Worm (Caenorhabditis elegans): Measurements from ENCODE around the gene ZC239.22.

The ZC239.22 gene

DNA sequence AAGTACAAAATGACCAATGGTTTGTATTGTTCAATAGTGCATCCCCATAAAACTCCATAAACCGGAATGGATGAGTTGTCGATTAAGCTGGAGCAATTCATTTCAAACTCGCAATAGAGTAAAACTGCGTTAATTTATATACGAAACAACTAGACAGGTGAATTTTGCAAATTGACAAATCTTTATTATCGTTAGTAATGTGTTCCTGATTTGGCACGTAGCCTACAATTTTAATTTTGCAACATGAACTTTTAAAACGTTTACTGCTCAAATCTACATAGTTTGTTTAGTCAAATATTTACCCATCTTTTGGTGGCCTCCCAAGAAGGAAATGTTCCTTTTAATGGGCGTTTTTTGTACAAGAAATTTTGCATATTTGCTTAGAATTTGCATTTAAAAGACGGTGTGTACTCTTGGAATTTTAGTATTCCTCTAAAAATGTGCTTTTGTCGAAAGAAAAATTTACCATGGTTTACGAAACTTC lies 16.5 kb upstream of the ZC239.22 start, which contains the start of the genes srz-67 and C17F4.11:
Gene srz-67 (minus strand): TSS at position 101 of the 484 bp plus-strand sequence.
Gene C17F4.11 (plus strand): TSS at position 434 of the 484 bp plus-strand sequence.
- TF ChIP-seq lin-39 (tag; optimal IDR thresholded peaks at IDR 0.05) (no peak), unc-62 (GFP tag; optimal IDR thresholded peaks at IDR 0.05) (no peak), eor-1 (tag; optimal IDR thresholded peaks at IDR 0.05) (no peak), ceh-9 (tag; optimal IDR thresholded peaks at IDR 0.05) (no peak), fos-1 (tag; optimal IDR thresholded peaks at IDR 0.05) (no peak), daf-12 (tag; optimal IDR thresholded peaks at IDR 0.05) (no peak), nhr-23 (tag; optimal IDR thresholded peaks at IDR 0.05) (no peak), nhr-25 (tag; optimal IDR thresholded peaks at IDR 0.05) (no peak), lsy-12 (tag; optimal IDR thresholded peaks at IDR 0.05) (no peak), fkh-2 (tag; optimal IDR thresholded peaks at IDR 0.05) (no peak), aly-2 (tag; optimal IDR thresholded peaks at IDR 0.05) (no peak), ztf-11 (tag; optimal IDR thresholded peaks at IDR 0.05) (no peak)

DNA sequence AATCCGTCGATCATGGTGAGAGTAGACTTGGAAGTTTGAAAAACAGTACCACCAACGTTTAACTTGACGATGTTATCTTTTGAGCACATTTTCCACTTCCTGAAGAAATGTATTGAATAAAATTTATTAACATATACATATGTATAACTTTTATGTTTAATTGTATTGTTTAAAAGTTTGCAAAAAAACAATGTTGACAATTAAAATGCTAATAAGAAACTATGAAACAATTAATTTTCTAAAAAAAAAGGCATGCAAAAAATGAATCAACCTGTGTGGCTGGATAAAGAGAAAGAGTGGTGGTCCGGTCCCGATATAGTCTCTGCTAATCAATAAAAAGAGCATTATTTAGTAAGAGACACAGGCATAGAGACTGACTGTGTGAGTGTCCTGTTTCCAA lies 14.1 kb upstream of the ZC239.22 start, which contains the start of gene C17F4.8:
Gene C17F4.8 (minus strand): TSS at position 101 of the 400 bp plus-strand sequence.
- TF ChIP-seq ama-1 (optimal IDR thresholded peaks at IDR 0.05) = no peak
- no peak for TF ChIP-seq zag-1 (tag; optimal IDR thresholded peaks at IDR 0.05)
- TF ChIP-seq nhr-43 (tag; optimal IDR thresholded peaks at IDR 0.05; ENCODE audit: poor library complexity, severe bottlenecking) = no peak

DNA sequence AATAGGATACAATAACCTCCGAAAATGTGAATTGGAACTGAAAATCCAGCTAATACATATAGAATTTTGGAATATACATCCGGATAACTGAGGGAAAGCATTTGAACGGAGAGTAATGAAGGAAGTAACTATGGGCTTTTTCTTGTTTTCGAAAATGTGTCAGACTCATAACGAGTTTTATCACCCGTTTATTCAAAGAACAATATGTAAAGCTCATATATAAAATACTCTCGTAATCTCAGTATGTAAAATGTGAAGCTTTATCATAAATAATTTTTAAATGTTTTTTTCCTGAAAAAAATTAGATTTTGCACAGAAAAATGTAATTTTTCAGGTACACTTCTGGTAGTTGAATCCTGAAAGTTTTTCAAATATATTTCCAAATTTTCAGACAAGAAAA lies 9.8 kb upstream of the ZC239.22 start, which contains the start of gene srh-297:
Gene srh-297 (minus strand): TSS at position 101 of the 400 bp plus-strand sequence.
- no peak for TF ChIP-seq egl-27 (tag; optimal IDR thresholded peaks at IDR 0.05)
- no peak for TF ChIP-seq nhr-25 (tag; optimal IDR thresholded peaks at IDR 0.05)
- no peak for TF ChIP-seq nhr-11 (tag; optimal IDR thresholded peaks at IDR 0.05)
- TF ChIP-seq nhr-23 (tag; optimal IDR thresholded peaks at IDR 0.05) = no peak
- no peak for TF ChIP-seq ceh-9 (tag; optimal IDR thresholded peaks at IDR 0.05)

DNA sequence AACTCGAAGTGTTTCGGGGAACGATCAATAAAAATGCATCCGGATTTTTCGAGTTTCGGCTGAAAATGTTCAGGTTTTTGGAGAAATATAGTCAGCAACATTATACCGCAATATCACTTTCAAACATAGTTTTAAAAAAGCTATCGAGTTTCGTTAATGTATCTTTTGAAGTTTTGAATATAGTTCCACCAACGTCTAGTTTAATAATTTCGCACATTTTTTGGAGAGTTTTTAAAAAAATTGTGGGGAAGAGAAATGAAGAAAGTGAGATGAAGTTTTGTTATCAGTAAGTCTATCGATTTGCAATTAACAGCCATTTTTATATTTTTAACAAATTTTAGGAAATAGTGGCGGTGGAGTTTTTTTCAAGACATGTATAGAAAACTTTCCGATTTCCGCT lies 5.2 kb upstream of the ZC239.22 start, which contains the start of gene ZC239.17:
Gene ZC239.17 (minus strand): TSS at position 101 of the 400 bp plus-strand sequence.
- TF ChIP-seq nfya-1 (tag; optimal IDR thresholded peaks at IDR 0.05; ENCODE audit: insufficient read depth) (no peak), aly-2 (tag; optimal IDR thresholded peaks at IDR 0.05) (no peak), R02D3.7 (tag; optimal IDR thresholded peaks at IDR 0.05) (no peak), nhr-77 (tag; optimal IDR thresholded peaks at IDR 0.05) (no peak), eor-1 (tag; optimal IDR thresholded peaks at IDR 0.05) (no peak), zag-1 (tag; optimal IDR thresholded peaks at IDR 0.05) (no peak), tbx-2 (tag; optimal IDR thresholded peaks at IDR 0.05) (no peak), egl-27 (tag; optimal IDR thresholded peaks at IDR 0.05) (no peak), ama-1 (optimal IDR thresholded peaks at IDR 0.05) (no peak), egl-5 (tag; optimal IDR thresholded peaks at IDR 0.05) (no peak), ceh-9 (tag; optimal IDR thresholded peaks at IDR 0.05) (no peak), skn-1 (tag; optimal IDR thresholded peaks at IDR 0.05) (no peak), ceh-82 (tag; optimal IDR thresholded peaks at IDR 0.05) (no peak), nhr-43 (tag; optimal IDR thresholded peaks at IDR 0.05; ENCODE audit: poor library complexity, severe bottlenecking) (no peak), nhr-76 (tag; optimal IDR thresholded peaks at IDR 0.05) (no peak), fkh-2 (tag; optimal IDR thresholded peaks at IDR 0.05) (no peak), pqm-1 (tag; optimal IDR thresholded peaks at IDR 0.05) (no peak), elt-1 (tag; optimal IDR thresholded peaks at IDR 0.05) (no peak)

DNA sequence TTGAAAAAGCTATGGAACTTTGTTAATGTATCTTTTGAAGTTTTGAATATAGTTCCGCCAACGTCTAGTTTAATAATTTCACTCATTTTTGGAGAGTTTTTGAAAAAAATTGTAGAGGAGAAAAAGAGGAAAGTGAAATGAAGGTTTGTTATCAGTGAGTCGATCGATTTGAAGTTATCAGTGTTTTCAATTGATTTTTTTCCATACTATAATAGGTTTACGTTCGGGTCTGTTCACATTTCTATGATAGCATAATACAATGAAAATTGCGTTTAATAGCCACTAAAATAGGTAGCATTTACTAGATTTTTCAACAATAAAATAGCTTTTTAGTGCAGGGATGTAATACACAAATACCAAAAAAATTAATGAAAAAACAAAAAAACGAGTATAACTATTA lies 4.6 kb upstream of the ZC239.22 start, which contains the start of gene ZC239.16:
Gene ZC239.16 (minus strand): TSS at position 120 of the 400 bp plus-strand sequence.
- TF ChIP-seq elt-2 (tag; optimal IDR thresholded peaks at IDR 0.05) = peak; percentile 73
- no peak for TF ChIP-seq jun-1 (tag; optimal IDR thresholded peaks at IDR 0.05)
- no peak for TF ChIP-seq nhr-43 (tag; optimal IDR thresholded peaks at IDR 0.05; ENCODE audit: poor library complexity, severe bottlenecking)
- TF ChIP-seq nhr-23 (tag; optimal IDR thresholded peaks at IDR 0.05) = no peak
- no peak for TF ChIP-seq unc-39 (tag; optimal IDR thresholded peaks at IDR 0.05)
- TF ChIP-seq eor-1 (tag; optimal IDR thresholded peaks at IDR 0.05) = no peak
- no peak for TF ChIP-seq nhr-237 (tag; optimal IDR thresholded peaks at IDR 0.05)
- TF ChIP-seq ztf-11 (tag; optimal IDR thresholded peaks at IDR 0.05) = no peak
- no peak for TF ChIP-seq zag-1 (tag; optimal IDR thresholded peaks at IDR 0.05)
- TF ChIP-seq pqm-1 (tag; optimal IDR thresholded peaks at IDR 0.05) = peak; percentile 55
- peak; percentile 35 for TF ChIP-seq pha-4 (tag; optimal IDR thresholded peaks at IDR 0.05)

Measured in whole organism, L3 larva.